Fruit fly (Drosophila melanogaster) S2 (cell line): ENCODE data around the gene CG15525.

Experiments used
- CG8478 ChIP-seq: fragments of >200 bp; optimal IDR thresholded peaks from 2 replicates; lab custom pipeline; 2018
- CTCF ChIP-seq, 2 experiments: fragments of >200 bp; optimal IDR thresholded peaks; 2 replicates each; lab custom pipeline; 2018

CG15525 gene

dm6 chr3R:29983886-29984285, 13.6 kb downstream of the CG15525 start:
- TF ChIP-seq CTCF (optimal IDR thresholded peaks at IDR 0.05; lab: Kevin White, UChicago) (no peak), CG8478 (no peak)

DNA sequence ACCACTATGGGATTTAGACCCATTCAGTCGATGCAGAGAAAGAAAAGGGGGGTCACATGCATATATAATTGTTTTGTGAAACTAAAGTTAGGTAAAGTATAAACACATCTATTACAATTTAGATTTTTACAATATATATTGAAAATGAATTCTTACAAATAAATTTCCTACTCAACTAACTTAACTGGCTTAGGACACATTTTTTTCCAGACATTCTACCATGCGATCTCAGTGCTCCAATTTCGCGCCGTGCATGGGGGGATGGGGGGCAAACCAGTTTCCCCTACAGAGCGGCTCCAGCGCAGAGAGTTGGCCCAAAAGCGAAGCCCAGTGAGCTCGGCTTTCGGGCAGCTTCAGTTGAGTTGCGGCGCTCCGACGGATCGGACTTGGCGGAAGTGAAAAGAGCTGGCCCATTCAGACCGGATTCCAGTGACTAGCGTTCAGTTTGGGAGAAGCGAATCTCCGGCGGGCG, 14.4 kb downstream of the CG15525 start, which contains the start of gene CG7896:
CG7896 (plus strand) TSS at position 354 of the 472 bp plus-strand sequence.
- no peak for TF ChIP-seq CTCF (optimal IDR thresholded peaks at IDR 0.05; lab: Kevin White, UChicago)
- TF ChIP-seq CG8478 = no peak

DNA sequence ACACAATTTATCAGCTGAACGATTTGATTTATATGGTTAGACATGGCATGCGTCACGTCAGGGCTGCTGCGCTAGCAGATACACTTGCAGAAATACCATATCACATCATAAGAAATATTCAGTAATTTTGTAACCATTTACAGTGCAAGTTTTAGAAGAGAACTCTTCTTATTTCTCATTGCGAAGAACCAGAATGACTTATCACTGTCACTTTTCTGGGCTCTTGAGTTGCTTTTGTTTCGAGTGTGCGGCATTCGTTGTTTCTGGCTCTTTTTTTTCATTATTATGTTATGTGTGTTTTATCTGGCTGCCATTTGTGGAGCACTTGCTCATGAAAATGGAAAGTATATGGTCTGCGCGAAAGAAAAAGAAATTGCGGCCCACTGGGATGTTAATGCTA, 15.4 kb downstream of the CG15525 start:
- TF ChIP-seq CG8478 = no peak
- TF ChIP-seq CTCF (optimal IDR thresholded peaks at IDR 0.05; lab: Kevin White, UChicago) = no peak

DNA sequence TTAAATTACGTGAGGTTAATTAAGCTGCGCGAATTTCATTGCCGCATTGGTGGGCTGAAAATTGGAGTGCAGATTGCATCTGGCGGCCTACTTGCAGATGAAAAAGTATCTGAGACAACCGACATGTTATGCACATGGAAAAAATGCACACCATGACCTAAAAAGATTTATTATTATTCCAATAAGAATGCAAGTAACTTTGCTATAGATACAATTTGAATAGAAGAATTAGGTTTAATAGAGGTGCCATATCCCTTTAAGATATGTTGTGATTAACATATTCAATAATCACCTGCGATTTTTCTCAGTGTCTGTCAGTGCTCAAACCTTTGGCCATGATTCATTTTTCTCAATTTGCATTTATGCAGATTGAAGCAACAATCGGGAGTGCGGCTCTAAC, 16.0 kb downstream of the CG15525 start:
- no peak for TF ChIP-seq CG8478
- no peak for TF ChIP-seq CTCF (optimal IDR thresholded peaks at IDR 0.05; lab: Kevin White, UChicago)

DNA sequence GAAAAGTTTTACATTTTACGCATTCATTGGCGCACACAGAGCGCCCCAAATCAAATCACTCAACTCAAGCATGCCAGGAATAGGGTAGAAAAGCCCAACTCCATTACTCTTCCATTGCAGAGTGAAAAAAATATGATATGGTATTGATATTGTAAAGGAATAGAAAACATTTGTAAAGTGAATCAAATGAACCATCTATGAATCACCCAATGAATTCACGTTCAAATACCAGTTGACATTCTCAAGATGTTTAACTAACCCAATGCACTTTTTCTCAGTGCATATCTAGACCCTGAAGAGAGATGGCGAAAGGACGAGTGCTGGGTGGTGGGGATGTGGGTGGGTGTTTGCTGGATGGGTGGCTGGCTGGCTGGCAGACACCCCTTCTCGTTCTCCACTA, 18.9 kb downstream of the CG15525 start:
- no peak for TF ChIP-seq CTCF (optimal IDR thresholded peaks at IDR 0.05; lab: Kevin White, UChicago)
- no peak for TF ChIP-seq CG8478

DNA sequence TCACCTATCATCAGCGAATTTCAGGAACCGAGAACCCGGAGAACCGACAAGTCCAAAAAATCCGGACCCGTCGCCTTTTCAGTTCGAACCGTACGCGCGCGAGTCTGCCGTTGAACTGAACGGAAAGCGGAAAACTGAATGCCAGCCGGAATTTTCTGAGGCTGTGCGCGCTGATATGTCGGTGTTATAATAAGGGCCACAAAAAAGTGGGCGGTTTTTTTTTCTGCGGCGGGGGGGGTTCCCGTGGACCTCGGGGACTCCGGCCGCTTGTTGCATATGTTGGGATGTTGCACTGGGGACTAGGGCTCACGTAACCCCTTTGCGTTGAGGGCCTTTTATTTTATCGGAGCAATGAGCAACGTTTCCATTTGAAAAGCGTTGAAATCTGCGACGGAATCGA, 28.1 kb downstream of the CG15525 start, which contains the start of gene TkR99D:
TkR99D (minus strand) TSS at position 101 of the 400 bp plus-strand sequence.
- no peak for TF ChIP-seq CG8478
- no peak for TF ChIP-seq CTCF (optimal IDR thresholded peaks at IDR 0.05; lab: Kevin White, UChicago)

DNA sequence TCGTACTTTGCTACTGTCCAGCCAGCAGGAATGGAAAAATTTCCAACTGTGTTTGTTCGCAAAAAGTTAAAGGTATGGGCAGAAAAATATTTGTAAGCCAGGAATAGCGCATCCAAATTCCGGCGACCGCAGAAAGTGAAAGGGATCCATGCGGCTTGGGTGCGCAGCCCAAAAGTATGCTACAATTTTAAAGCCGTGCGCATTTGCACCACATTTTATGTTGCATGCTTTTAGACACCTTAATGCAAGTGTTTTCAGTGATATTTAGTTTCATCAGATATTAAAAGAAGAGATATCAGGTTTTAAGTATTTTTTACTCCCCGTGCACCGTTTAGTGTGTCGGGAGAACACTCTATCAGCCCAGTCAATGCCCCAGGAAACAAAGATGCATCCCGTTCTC, 34.4 kb downstream of the CG15525 start:
- no peak for TF ChIP-seq CG8478
- TF ChIP-seq CTCF (optimal IDR thresholded peaks at IDR 0.05; lab: Kevin White, UChicago) = no peak

DNA sequence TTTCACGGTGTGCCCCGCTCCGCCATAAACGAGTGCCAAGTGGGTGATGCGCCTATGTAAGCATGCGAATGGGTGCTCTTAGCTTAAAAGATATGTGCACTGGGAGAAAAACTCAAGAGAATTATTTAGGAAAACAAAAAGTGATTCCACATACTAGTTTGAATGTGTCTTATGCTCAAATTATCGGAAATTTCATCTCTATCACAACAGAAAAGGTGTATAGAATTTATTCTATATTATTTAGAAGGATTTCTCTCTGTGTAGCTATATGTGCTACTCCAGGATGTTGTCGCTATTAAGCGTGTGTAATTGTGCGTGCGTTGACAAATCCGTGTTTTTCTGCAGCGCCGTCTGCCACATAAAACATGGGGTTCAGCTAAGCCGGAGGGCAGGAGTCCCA, 38.1 kb downstream of the CG15525 start:
- TF ChIP-seq CTCF (optimal IDR thresholded peaks at IDR 0.05; lab: Kevin White, UChicago) = no peak
